Worm (Caenorhabditis elegans) whole organism, late embryonic: ENCODE results near the gene T19C3.4.

Source experiments
- C08G9.2 ChIP-seq: sonication (generic microtip); optimal IDR thresholded peaks from 2 replicates; lab custom pipeline; 2016; ENCODE audit warnings: mild to moderate bottlenecking, missing genetic modification characterization, moderate library complexity, missing compliant biosample characterization
- C38D4.7 ChIP-seq: fragments of 200-800 bp; sonication (Bioruptor generic); optimal IDR thresholded peaks from 2 replicates; lab custom pipeline; 2018; ENCODE audit warnings: mild to moderate bottlenecking, missing genetic modification characterization, moderate library complexity, missing compliant biosample characterization
- K02D7.2 ChIP-seq: sonication (generic microtip); optimal IDR thresholded peaks from 2 replicates; lab custom pipeline; 2017; ENCODE audit warnings: mild to moderate bottlenecking, missing genetic modification characterization, missing compliant biosample characterization
- K09A11.1 ChIP-seq: sonication (generic microtip); optimal IDR thresholded peaks from 2 replicates; lab custom pipeline; 2017; ENCODE audit warnings: antibody characterized with exemption, mild to moderate bottlenecking, missing genetic modification characterization, missing compliant biosample characterization; ENCODE audit not compliant: insufficient read depth
- ama-1 ChIP-seq: fragments of 150-350 bp; optimal IDR thresholded peaks from 2 replicates; lab custom pipeline; 2014
- ceh-18 ChIP-seq: sonication (generic microtip); optimal IDR thresholded peaks from 2 replicates; lab custom pipeline; 2016; ENCODE audit warnings: missing genetic modification characterization, missing compliant biosample characterization
- ceh-2 ChIP-seq: sonication (generic microtip); optimal IDR thresholded peaks from 2 replicates; lab custom pipeline; 2016; ENCODE audit warnings: missing genotype, missing genetic modification characterization, missing compliant biosample characterization
- ceh-24 ChIP-seq: sonication (generic microtip); optimal IDR thresholded peaks from 2 replicates; lab custom pipeline; 2016; ENCODE audit warnings: mild to moderate bottlenecking, missing genetic modification characterization, missing compliant biosample characterization
- ceh-30 ChIP-seq: fragments of 150-350 bp; optimal IDR thresholded peaks from 2 replicates; lab custom pipeline; 2014; ENCODE audit warnings: missing biosample characterization, missing genetic modification characterization
- ceh-31 ChIP-seq: sonication (generic microtip); optimal IDR thresholded peaks from 2 replicates; lab custom pipeline; 2016; ENCODE audit warnings: missing genetic modification characterization, missing compliant biosample characterization
- ceh-34 ChIP-seq: sonication (generic microtip); optimal IDR thresholded peaks from 2 replicates; lab custom pipeline; 2016; ENCODE audit warnings: mild to moderate bottlenecking, missing genetic modification characterization, missing compliant biosample characterization
- ceh-6 ChIP-seq: fragments of 200-800 bp; sonication (Bioruptor generic); optimal IDR thresholded peaks from 2 replicates; lab custom pipeline; 2018; ENCODE audit warnings: mild to moderate bottlenecking, missing genetic modification characterization, missing compliant biosample characterization
- ceh-9 ChIP-seq: sonication (generic microtip); optimal IDR thresholded peaks from 2 replicates; lab custom pipeline; 2016; ENCODE audit warnings: mild to moderate bottlenecking, missing genetic modification characterization, inconsistent platforms, missing compliant biosample characterization
- dmd-4 ChIP-seq: sonication (generic microtip); optimal IDR thresholded peaks from 2 replicates; lab custom pipeline; 2016; ENCODE audit warnings: borderline replicate concordance, missing genetic modification characterization, missing compliant biosample characterization
- elt-2 ChIP-seq: sonication (generic microtip); optimal IDR thresholded peaks from 2 replicates; lab custom pipeline; 2016; ENCODE audit warnings: missing genetic modification reagents, missing genetic modification characterization, missing compliant biosample characterization
- elt-4 ChIP-seq: sonication (generic microtip); optimal IDR thresholded peaks from 2 replicates; lab custom pipeline; 2016; ENCODE audit warnings: missing genetic modification characterization, missing compliant biosample characterization
- ets-4 ChIP-seq: sonication (generic microtip); optimal IDR thresholded peaks from 2 replicates; lab custom pipeline; 2016; ENCODE audit warnings: missing genetic modification characterization, missing compliant biosample characterization
- eyg-1 ChIP-seq: sonication (generic microtip); optimal IDR thresholded peaks from 2 replicates; lab custom pipeline; 2016; ENCODE audit warnings: missing genotype, missing genetic modification characterization, missing compliant biosample characterization
- fkh-6 ChIP-seq: sonication (generic microtip); optimal IDR thresholded peaks from 2 replicates; lab custom pipeline; 2016; ENCODE audit warnings: missing genetic modification characterization, missing compliant biosample characterization
- gmeb-2 ChIP-seq: sonication (generic microtip); optimal IDR thresholded peaks from 2 replicates; lab custom pipeline; 2016; ENCODE audit warnings: missing genetic modification characterization, inconsistent platforms, missing compliant biosample characterization
- hlh-15 ChIP-seq: sonication (generic microtip); optimal IDR thresholded peaks from 2 replicates; lab custom pipeline; 2016; ENCODE audit warnings: missing genetic modification characterization, missing compliant biosample characterization
- hlh-30 ChIP-seq: sonication (generic microtip); optimal IDR thresholded peaks from 2 replicates; lab custom pipeline; 2017; ENCODE audit warnings: antibody characterized with exemption, missing genetic modification characterization, missing compliant biosample characterization; ENCODE audit not compliant: insufficient read depth
- madf-2 ChIP-seq: sonication (generic microtip); optimal IDR thresholded peaks from 2 replicates; lab custom pipeline; 2017; ENCODE audit warnings: missing genetic modification characterization, missing compliant biosample characterization
- nfya-1 ChIP-seq: sonication (generic microtip); optimal IDR thresholded peaks from 2 replicates; lab custom pipeline; 2017; ENCODE audit warnings: missing genetic modification characterization, mild to moderate bottlenecking, missing compliant biosample characterization, antibody characterized with exemption, moderate library complexity
- nhr-232 ChIP-seq: sonication (generic microtip); optimal IDR thresholded peaks from 2 replicates; lab custom pipeline; 2016; ENCODE audit warnings: missing genetic modification characterization, missing compliant biosample characterization
- npax-4 ChIP-seq: sonication (generic microtip); optimal IDR thresholded peaks from 2 replicates; lab custom pipeline; 2016; ENCODE audit warnings: missing genetic modification characterization, missing compliant biosample characterization
- pag-3 ChIP-seq: sonication (generic microtip); optimal IDR thresholded peaks from 2 replicates; lab custom pipeline; 2016; ENCODE audit warnings: missing compliant biosample characterization, missing genetic modification characterization, borderline replicate concordance
- pha-4 ChIP-seq: fragments of 150-350 bp; optimal IDR thresholded peaks from 2 replicates; lab custom pipeline; 2018; ENCODE audit warnings: missing biosample characterization, missing genetic modification reagents, missing genetic modification characterization
- pqm-1 ChIP-seq: sonication (generic microtip); optimal IDR thresholded peaks from 2 replicates; lab custom pipeline; 2016; ENCODE audit warnings: missing genetic modification characterization, missing compliant biosample characterization
- ref-2 ChIP-seq: sonication (generic microtip); optimal IDR thresholded peaks from 2 replicates; lab custom pipeline; 2016; ENCODE audit warnings: missing genetic modification characterization, missing compliant biosample characterization
- rnt-1 ChIP-seq: sonication (generic microtip); optimal IDR thresholded peaks from 2 replicates; lab custom pipeline; 2016; ENCODE audit warnings: missing genetic modification characterization, missing compliant biosample characterization
- sdc-2 ChIP-seq: sonication (generic microtip); optimal IDR thresholded peaks from 2 replicates; lab custom pipeline; 2016; ENCODE audit warnings: missing genotype, missing genetic modification characterization, missing compliant biosample characterization
- sox-4 ChIP-seq: sonication (generic microtip); optimal IDR thresholded peaks from 2 replicates; lab custom pipeline; 2017; ENCODE audit warnings: mild to moderate bottlenecking, missing genetic modification characterization, inconsistent platforms, missing compliant biosample characterization
- tbx-2 ChIP-seq: sonication (generic microtip); optimal IDR thresholded peaks from 2 replicates; lab custom pipeline; 2016; ENCODE audit warnings: missing genetic modification characterization, missing compliant biosample characterization
- tbx-7 ChIP-seq: sonication (generic microtip); optimal IDR thresholded peaks from 2 replicates; lab custom pipeline; 2016; ENCODE audit warnings: missing genotype, missing genetic modification characterization, missing compliant biosample characterization
- unc-3 ChIP-seq, 2 experiments: fragments of 200-800 bp in 1 of 2; sonication (Bioruptor generic) in 1 of 2; sonication (generic microtip) in 1 of 2; conservative IDR thresholded peaks in 1 of 2; optimal IDR thresholded peaks in 1 of 2; 2 replicates each; pipeline versions ENCODE4 v1.3.6 to Lab custom; 2016 to 2022; ENCODE audit warnings: missing compliant biosample characterization in 2 of 2, missing genetic modification characterization in 2 of 2, missing genetic modification reagents in 1 of 2
- unc-42 ChIP-seq: sonication (generic microtip); optimal IDR thresholded peaks from 2 replicates; lab custom pipeline; 2016; ENCODE audit warnings: missing genotype, missing genetic modification characterization, missing compliant biosample characterization
- unc-86 ChIP-seq: sonication (generic microtip); optimal IDR thresholded peaks from 2 replicates; lab custom pipeline; 2016; ENCODE audit warnings: missing genetic modification characterization, missing compliant biosample characterization
- zip-5 ChIP-seq: sonication (generic microtip); optimal IDR thresholded peaks from 2 replicates; lab custom pipeline; 2016; ENCODE audit warnings: missing genetic modification characterization, missing compliant biosample characterization
- ztf-16 ChIP-seq: sonication (generic microtip); optimal IDR thresholded peaks from 2 replicates; lab custom pipeline; 2017; ENCODE audit warnings: missing genetic modification characterization, missing compliant biosample characterization

Gene T19C3.4

DNA sequence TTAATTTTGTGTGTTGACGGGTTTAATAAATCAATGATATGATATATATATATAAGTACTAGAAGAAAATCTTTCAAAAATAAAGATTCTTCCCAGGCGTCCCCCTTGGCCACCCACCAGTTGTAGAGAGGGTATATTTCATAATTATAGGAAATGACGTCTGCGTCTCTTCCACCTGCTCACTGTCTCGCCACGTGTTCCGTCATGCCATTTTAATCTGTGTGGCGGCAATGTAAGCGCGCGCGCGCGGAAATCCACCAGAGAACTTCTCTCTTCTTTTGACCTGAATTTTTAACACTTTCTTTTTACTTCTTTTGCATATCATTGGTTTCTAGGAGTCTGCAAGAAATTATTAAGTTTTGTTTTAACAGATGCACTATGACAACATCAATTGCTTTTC is 34.3 kb upstream of the T19C3.4 start:
- TF ChIP-seq ref-2 (tag; lab: Kevin White, UChicago) (peak; percentile 22), sox-4 (tag; lab: Kevin White, UChicago) (no peak), hlh-30 (tag; lab: Kevin White, UChicago) (peak; percentile 4), ets-4 (no peak), madf-2 (tag; lab: Kevin White, UChicago) (no peak)

DNA sequence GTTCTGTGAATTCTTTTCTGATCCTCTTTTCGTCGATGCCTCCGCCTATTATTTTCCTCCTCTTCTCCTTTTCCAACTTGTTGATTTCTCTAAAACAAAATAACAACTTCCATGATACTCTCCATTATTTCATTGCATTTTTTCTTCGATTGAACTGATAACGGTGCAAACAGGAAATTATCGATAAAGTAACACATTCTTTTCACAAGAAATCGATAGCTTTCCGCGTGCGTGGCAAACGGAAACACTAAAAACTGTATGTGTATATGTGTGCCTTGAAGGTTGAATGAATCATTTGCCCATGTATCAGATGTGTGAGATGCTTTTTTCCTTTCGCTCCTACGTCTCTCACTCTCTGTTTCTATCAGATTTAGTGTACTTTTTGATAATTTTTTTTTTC is 31.5 kb upstream of the T19C3.4 start:
- no peak for TF ChIP-seq ceh-6 (GFP tag; lab: Kevin White, UChicago)
- peak; percentile 16 for TF ChIP-seq elt-2 (tag; lab: Kevin White, UChicago)
- TF ChIP-seq unc-42 (tag; lab: Kevin White, UChicago): no peak
- no peak for TF ChIP-seq ceh-9 (tag; lab: Kevin White, UChicago)

DNA sequence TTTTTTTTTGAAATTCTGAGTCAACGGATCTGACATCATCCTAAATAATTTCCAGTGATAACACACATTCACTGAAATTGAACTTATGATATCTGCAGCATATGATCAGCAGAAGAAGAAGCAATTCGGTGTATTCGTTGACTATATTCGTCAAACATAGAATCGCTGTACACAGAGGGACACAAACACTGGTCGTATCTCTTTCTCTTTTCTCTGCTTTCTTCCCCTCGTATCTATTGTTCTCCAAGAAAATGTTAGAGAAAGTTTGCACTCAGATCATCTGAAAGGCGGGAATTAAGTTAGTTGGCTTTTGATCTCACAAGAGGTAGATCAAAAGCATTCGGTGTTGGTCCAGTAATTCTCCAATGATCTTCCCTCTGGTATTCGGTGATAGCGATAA is 30.5 kb upstream of the T19C3.4 start:
- no peak for TF ChIP-seq gmeb-2 (tag; lab: Kevin White, UChicago)
- no peak for TF ChIP-seq ama-1 (lab: Kevin White, UChicago)
- no peak for TF ChIP-seq hlh-30 (tag; lab: Kevin White, UChicago)
- no peak for TF ChIP-seq nhr-232 (tag; lab: Kevin White, UChicago)
- TF ChIP-seq sdc-2 (tag; lab: Kevin White, UChicago): no peak
- TF ChIP-seq K09A11.1 (tag; lab: Kevin White, UChicago): no peak
- TF ChIP-seq unc-86 (tag; lab: Kevin White, UChicago): no peak
- TF ChIP-seq C08G9.2 (tag; lab: Kevin White, UChicago): no peak
- TF ChIP-seq K02D7.2: no peak
- TF ChIP-seq ceh-30: no peak
- no peak for TF ChIP-seq hlh-15 (tag; lab: Kevin White, UChicago)
- no peak for TF ChIP-seq ceh-24 (tag; lab: Kevin White, UChicago)
- TF ChIP-seq ceh-31: no peak
- TF ChIP-seq zip-5 (tag; lab: Kevin White, UChicago): no peak
- TF ChIP-seq tbx-7 (tag; lab: Kevin White, UChicago): no peak
- no peak for TF ChIP-seq ceh-18
- no peak for TF ChIP-seq rnt-1
- TF ChIP-seq madf-2 (tag; lab: Kevin White, UChicago): no peak
- TF ChIP-seq npax-4 (tag; lab: Kevin White, UChicago): no peak
- TF ChIP-seq elt-4 (tag; lab: Kevin White, UChicago): no peak

DNA sequence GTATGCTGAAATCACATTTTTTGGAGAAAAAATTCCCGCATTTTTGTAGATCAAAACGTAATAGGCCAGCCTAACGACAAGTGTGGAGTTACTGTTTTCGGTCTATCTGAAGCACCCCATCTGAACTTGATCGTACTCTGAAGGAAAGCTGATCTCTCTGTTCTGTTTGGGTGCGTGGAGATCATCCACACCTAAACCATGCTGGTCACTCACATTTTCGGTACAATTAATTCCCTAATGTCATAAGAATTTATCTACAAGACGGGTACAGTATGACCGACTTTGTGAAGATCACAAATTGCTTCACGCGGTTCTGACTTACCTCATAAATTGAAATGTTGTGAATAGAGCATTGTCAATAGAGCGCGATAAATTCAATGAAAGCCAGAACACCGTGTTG is 29.9 kb upstream of the T19C3.4 start:
- no peak for TF ChIP-seq nfya-1
- TF ChIP-seq madf-2 (tag; lab: Kevin White, UChicago): no peak
- no peak for TF ChIP-seq C38D4.7
- TF ChIP-seq pag-3 (tag; lab: Kevin White, UChicago): no peak
- TF ChIP-seq gmeb-2 (tag; lab: Kevin White, UChicago): no peak
- no peak for TF ChIP-seq hlh-30 (tag; lab: Kevin White, UChicago)
- no peak for TF ChIP-seq pha-4 (tag; lab: Kevin White, UChicago)
- TF ChIP-seq tbx-2 (tag; lab: Kevin White, UChicago): no peak
- TF ChIP-seq dmd-4 (tag; lab: Kevin White, UChicago): no peak
- no peak for TF ChIP-seq fkh-6 (tag; lab: Kevin White, UChicago)
- no peak for TF ChIP-seq pqm-1 (tag; lab: Kevin White, UChicago)

DNA sequence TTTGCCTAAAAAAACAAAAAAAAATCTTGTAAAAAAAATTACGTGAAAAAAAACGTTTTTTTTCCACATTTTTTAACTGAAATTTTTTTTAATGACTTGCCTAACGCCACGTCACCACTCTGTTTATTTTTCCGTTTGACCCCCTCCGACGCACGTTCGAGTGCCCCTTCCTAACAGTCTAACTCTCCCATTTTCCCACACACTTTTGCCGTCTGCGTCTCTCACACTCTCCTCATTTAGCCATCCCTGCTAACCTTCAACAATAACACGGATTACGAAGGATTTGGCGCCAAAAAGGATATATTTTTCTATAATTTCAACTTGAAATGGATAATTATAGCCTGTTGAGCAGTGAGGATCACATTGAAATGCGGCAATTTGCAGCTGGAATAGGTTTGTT is 27.2 kb upstream of the T19C3.4 start:
- no peak for TF ChIP-seq ets-4
- TF ChIP-seq unc-3 (GFP tag; conservative IDR thresholded peaks at IDR 0.05; lab: Robert Waterston, UW): no peak
- TF ChIP-seq unc-3 (tag; optimal IDR thresholded peaks at IDR 0.05; lab: Kevin White, UChicago): no peak
- TF ChIP-seq ztf-16 (tag; lab: Kevin White, UChicago): no peak
- peak; percentile 5 for TF ChIP-seq eyg-1 (tag; lab: Kevin White, UChicago)
- no peak for TF ChIP-seq ref-2 (tag; lab: Kevin White, UChicago)
- TF ChIP-seq ceh-2 (tag; lab: Kevin White, UChicago): no peak
- no peak for TF ChIP-seq C38D4.7
- peak; percentile 5 for TF ChIP-seq ceh-31
- TF ChIP-seq ceh-34 (tag; lab: Kevin White, UChicago): peak; percentile 2
- TF ChIP-seq pha-4 (tag; lab: Kevin White, UChicago): no peak
- TF ChIP-seq gmeb-2 (tag; lab: Kevin White, UChicago): no peak
- TF ChIP-seq tbx-2 (tag; lab: Kevin White, UChicago): peak; percentile 22
- TF ChIP-seq hlh-15 (tag; lab: Kevin White, UChicago): no peak
